Fruit fly (Drosophila melanogaster): ENCODE data around the gene CG34250.
A peak's percentile ranks its signal among the peaks of the same experiment; 100 is the strongest.

Gene CG34250

DNA sequence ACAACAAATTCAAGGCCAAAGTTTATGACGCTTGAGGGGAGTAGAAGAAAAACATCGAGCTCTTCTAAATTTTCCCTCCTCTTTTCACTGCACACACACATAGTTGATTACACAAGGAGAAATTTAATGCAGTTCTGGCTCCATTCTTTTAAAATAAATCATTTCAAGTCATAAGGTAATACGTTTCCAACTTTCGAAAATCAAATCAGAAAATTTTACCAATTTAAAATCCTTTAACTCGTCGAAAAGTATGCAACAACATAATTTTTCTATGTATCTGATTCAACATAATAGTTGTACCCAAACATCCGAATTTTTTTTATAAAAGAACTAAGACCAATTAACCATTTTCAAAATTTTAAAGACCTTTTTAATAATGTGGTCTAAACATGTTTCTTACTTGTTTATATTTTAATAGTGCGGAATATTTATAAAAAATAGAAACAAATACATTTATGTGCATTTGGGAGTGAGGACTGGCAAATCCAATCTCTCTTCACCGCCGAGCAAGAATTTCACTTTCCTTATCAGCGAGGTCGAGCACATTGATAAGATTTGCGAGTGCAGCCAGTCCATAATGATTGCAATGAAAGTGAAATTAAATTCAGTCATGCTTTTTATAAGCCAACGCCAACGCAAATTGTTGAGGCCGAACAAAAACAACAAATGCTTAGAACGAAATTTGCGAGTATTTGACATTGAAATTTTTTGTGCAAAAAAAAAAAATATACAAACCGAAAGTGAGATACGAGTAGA is 30.2 kb downstream of the CG34250 start:
- peak; percentile 23 for TF ChIP-seq CG12391 (tag; optimal IDR thresholded peaks at IDR 0.05)
- TF ChIP-seq CG10209 (GFP tag; optimal IDR thresholded peaks at IDR 0.05), result no peak
- TF ChIP-seq CG6689 (GFP tag; IDR thresholded peaks at IDR 0.05), result no peak
- TF ChIP-seq Fer1 (GFP tag; optimal IDR thresholded peaks at IDR 0.05), result no peak
- no peak for TF ChIP-seq NC2α (GFP tag; optimal IDR thresholded peaks at IDR 0.05)
- peak; percentile 34 for TF ChIP-seq CG2120 (GFP tag; optimal IDR thresholded peaks at IDR 0.05)
- peak; percentile 11 for TF ChIP-seq Hsf (GFP tag; optimal IDR thresholded peaks at IDR 0.05)
- no peak for TF ChIP-seq CG5245 (GFP tag; optimal IDR thresholded peaks at IDR 0.05)
- TF ChIP-seq Xrp1 (GFP tag; IDR thresholded peaks at IDR 0.05), result peak; percentile 17; the same call in 1 of the 2 replicates
- TF ChIP-seq grn (GFP tag; optimal IDR thresholded peaks at IDR 0.05), result no peak
- TF ChIP-seq sens (GFP tag), result peak; percentile 67
- peak; percentile 16 for TF ChIP-seq CG18262 (tag; optimal IDR thresholded peaks at IDR 0.05)
- no peak for TF ChIP-seq wor (GFP tag; IDR thresholded peaks at IDR 0.05)
- TF ChIP-seq tio (GFP tag; optimal IDR thresholded peaks at IDR 0.05), result peak; percentile 23
- TF ChIP-seq grau (tag; optimal IDR thresholded peaks at IDR 0.05), result peak; percentile 14
- no peak for TF ChIP-seq CG6813 (GFP tag; optimal IDR thresholded peaks at IDR 0.05)
- TF ChIP-seq CG17829 (tag; optimal IDR thresholded peaks at IDR 0.05), result peak; percentile 1
- TF ChIP-seq crc (GFP tag; optimal IDR thresholded peaks at IDR 0.05), result no peak
- TF ChIP-seq ato (GFP tag; IDR thresholded peaks at IDR 0.05; ENCODE audit: partially characterized antibody), result no peak
- no peak for TF ChIP-seq ttk (GFP tag; IDR thresholded peaks at IDR 0.05)
- peak; percentile 10 for TF ChIP-seq CG17359 (tag; optimal IDR thresholded peaks at IDR 0.05)
- TF ChIP-seq Sox102F (GFP tag; optimal IDR thresholded peaks at IDR 0.05), result peak; percentile 33
- TF ChIP-seq Hr3 (GFP tag; optimal IDR thresholded peaks at IDR 0.05), result peak; percentile 2
- TF ChIP-seq H2.0 (GFP tag; IDR thresholded peaks at IDR 0.05), result no peak
- peak; percentile 25; the same call in 1 of the 2 replicates for TF ChIP-seq slbo (GFP tag; IDR thresholded peaks at IDR 0.05)
- no peak for TF ChIP-seq ewg (GFP tag; optimal IDR thresholded peaks at IDR 0.05)
- no peak for TF ChIP-seq CrebB (tag; optimal IDR thresholded peaks at IDR 0.05)
- TF ChIP-seq CG14050 (GFP tag; IDR thresholded peaks at IDR 0.05), result no peak
- TF ChIP-seq CG6272 (GFP tag; IDR thresholded peaks at IDR 0.05), result no peak
- TF ChIP-seq lbe (GFP tag; optimal IDR thresholded peaks at IDR 0.05), result peak; percentile 21
- TF ChIP-seq HmgD (GFP tag; optimal IDR thresholded peaks at IDR 0.05), result no peak
- TF ChIP-seq D19A (tag; optimal IDR thresholded peaks at IDR 0.05), result no peak
- TF ChIP-seq row (GFP tag; IDR thresholded peaks at IDR 0.05), result peak; percentile 21; the same call in 1 of the 3 replicates
- no peak for TF ChIP-seq CG9437 (GFP tag; optimal IDR thresholded peaks at IDR 0.05)
- TF ChIP-seq Trl (optimal IDR thresholded peaks at IDR 0.05), result no peak
- no peak for TF ChIP-seq Trl (GFP tag; optimal IDR thresholded peaks at IDR 0.05)
- peak; percentile 42 for TF ChIP-seq corto (GFP tag; optimal IDR thresholded peaks at IDR 0.05)
- TF ChIP-seq ham (GFP tag; IDR thresholded peaks at IDR 0.05), result no peak
- TF ChIP-seq HLH54F (GFP tag; optimal IDR thresholded peaks at IDR 0.05), result no peak
- no peak for TF ChIP-seq CG8089 (GFP tag; optimal IDR thresholded peaks at IDR 0.05)
- TF ChIP-seq CG17328 (GFP tag; IDR thresholded peaks at IDR 0.05), result 0 out of 2 replicates have a peak, but pooled peaks have one; percentile 23
- TF ChIP-seq CG10431 (GFP tag; optimal IDR thresholded peaks at IDR 0.05), result no peak
- TF ChIP-seq otp (GFP tag; IDR thresholded peaks at IDR 0.05), result no peak
- no peak for TF ChIP-seq jing (GFP tag; optimal IDR thresholded peaks at IDR 0.05)
- no peak for TF ChIP-seq danr (GFP tag; IDR thresholded peaks at IDR 0.05)
- TF ChIP-seq insv (GFP tag; optimal IDR thresholded peaks at IDR 0.05), result peak in 1 of 2 experiments; percentile 15
- TF ChIP-seq gem (tag; optimal IDR thresholded peaks at IDR 0.05), result no peak
- no peak for TF ChIP-seq CG5953 (GFP tag; IDR thresholded peaks at IDR 0.05)
- no peak for TF ChIP-seq TFAM (GFP tag; optimal IDR thresholded peaks at IDR 0.05)
- TF ChIP-seq Drgx (GFP tag; IDR thresholded peaks at IDR 0.05), result 0 out of 2 replicates have a peak, but pooled peaks have one; percentile 14
- peak; percentile 12 for TF ChIP-seq Blimp-1 (GFP tag; optimal IDR thresholded peaks at IDR 0.05)
